Worm (Caenorhabditis elegans): Measurements from ENCODE around the gene srt-55.

Gene srt-55

ce11 chrIII:10085574-10085973, 20.7 kb downstream of the srt-55 start:
- TF ChIP-seq dao-5 (tag; optimal IDR thresholded peaks at IDR 0.05) (no peak), him-1 (tag; optimal IDR thresholded peaks at IDR 0.05) (no peak), W03F9.2 (tag; optimal IDR thresholded peaks at IDR 0.05) (no peak)

- TF ChIP-seq W03F9.2 (tag; optimal IDR thresholded peaks at IDR 0.05) (no peak), dao-5 (tag; optimal IDR thresholded peaks at IDR 0.05) (no peak), him-1 (tag; optimal IDR thresholded peaks at IDR 0.05) (no peak)
Observed at ce11 chrIII:10085103-10085502, 21.2 kb downstream of the srt-55 start, which contains the start of gene T16H12.13. Gene T16H12.13, plus strand, starts transcription at chrIII:10085403.

- TF ChIP-seq W03F9.2 (tag; optimal IDR thresholded peaks at IDR 0.05) (no peak), dao-5 (tag; optimal IDR thresholded peaks at IDR 0.05) (no peak)
Observed at ce11 chrIII:10083242-10083641, 23.0 kb downstream of the srt-55 start, which contains the start of gene T16H12.3. Gene T16H12.3, minus strand, starts transcription at chrIII:10083292.

- no peak for TF ChIP-seq him-1 (tag; optimal IDR thresholded peaks at IDR 0.05)
- TF ChIP-seq W03F9.2 (tag; optimal IDR thresholded peaks at IDR 0.05) = no peak
- no peak for TF ChIP-seq dao-5 (tag; optimal IDR thresholded peaks at IDR 0.05)
Observed at ce11 chrIII:10078784-10079183, 27.5 kb downstream of the srt-55 start.

ce11 chrIII:10078151-10078550, 28.1 kb downstream of the srt-55 start, which contains the start of gene T16G12.9:
Gene T16G12.9, minus strand, starts transcription at chrIII:10078251.
- TF ChIP-seq dao-5 (tag; optimal IDR thresholded peaks at IDR 0.05) = no peak
- no peak for TF ChIP-seq W03F9.2 (tag; optimal IDR thresholded peaks at IDR 0.05)
- no peak for TF ChIP-seq him-1 (tag; optimal IDR thresholded peaks at IDR 0.05)

- TF ChIP-seq dao-5 (tag; optimal IDR thresholded peaks at IDR 0.05) (no peak), him-1 (tag; optimal IDR thresholded peaks at IDR 0.05) (no peak), W03F9.2 (tag; optimal IDR thresholded peaks at IDR 0.05) (no peak)
Observed at ce11 chrIII:10076042-10076441, 30.2 kb downstream of the srt-55 start.

- TF ChIP-seq him-1 (tag; optimal IDR thresholded peaks at IDR 0.05) (no peak), dao-5 (tag; optimal IDR thresholded peaks at IDR 0.05) (no peak), W03F9.2 (tag; optimal IDR thresholded peaks at IDR 0.05) (no peak)
Observed at ce11 chrIII:10069278-10069677, 37.0 kb downstream of the srt-55 start, which contains the start of gene T16G12.6. Gene T16G12.6, plus strand, starts transcription at chrIII:10069578.

ce11 chrIII:10064140-10064539, 42.1 kb downstream of the srt-55 start, which contains the start of gene ekl-6:
Gene ekl-6, plus strand, starts transcription at chrIII:10064404.
- no peak for TF ChIP-seq him-1 (tag; optimal IDR thresholded peaks at IDR 0.05)
- TF ChIP-seq W03F9.2 (tag; optimal IDR thresholded peaks at IDR 0.05) = peak; percentile 51

ce11 chrIII:10060573-10060972, 45.7 kb downstream of the srt-55 start, which contains the start of gene T16G12.13:
Gene T16G12.13, plus strand, starts transcription at chrIII:10060865.
- TF ChIP-seq him-1 (tag; optimal IDR thresholded peaks at IDR 0.05) = no peak
- TF ChIP-seq dao-5 (tag; optimal IDR thresholded peaks at IDR 0.05) = no peak
- no peak for TF ChIP-seq W03F9.2 (tag; optimal IDR thresholded peaks at IDR 0.05)

- TF ChIP-seq dao-5 (tag; optimal IDR thresholded peaks at IDR 0.05) (no peak), W03F9.2 (tag; optimal IDR thresholded peaks at IDR 0.05) (no peak), him-1 (tag; optimal IDR thresholded peaks at IDR 0.05) (no peak)
Observed at ce11 chrIII:10059002-10059401, 47.3 kb downstream of the srt-55 start, which contains the start of gene T16G12.8. Gene T16G12.8, plus strand, starts transcription at chrIII:10059302.

ce11 chrIII:10057518-10057917, 48.8 kb downstream of the srt-55 start, which contains the start of gene T16G12.4:
Gene T16G12.4, plus strand, starts transcription at chrIII:10057818.
- no peak for TF ChIP-seq W03F9.2 (tag; optimal IDR thresholded peaks at IDR 0.05)

ce11 chrIII:10056033-10056432, 50.3 kb downstream of the srt-55 start, which contains the start of gene T16G12.10:
Gene T16G12.10, minus strand, starts transcription at chrIII:10056133.
- no peak for TF ChIP-seq him-1 (tag; optimal IDR thresholded peaks at IDR 0.05)
- no peak for TF ChIP-seq W03F9.2 (tag; optimal IDR thresholded peaks at IDR 0.05)
- no peak for TF ChIP-seq dao-5 (tag; optimal IDR thresholded peaks at IDR 0.05)
